Fruit fly (Drosophila melanogaster) whole organism, embryonic: ENCODE data around the gene PIG-C.

ENCODE experiments used
- Abd-B ChIP-seq: fragments of 200-800 bp; sonication (Bioruptor generic); optimal IDR thresholded peaks from 2 replicates; lab custom pipeline; 2018; ENCODE audit warnings: missing biosample characterization, mild to moderate bottlenecking, missing genetic modification characterization, moderate library complexity
- Aef1 ChIP-seq: fragments of 200-800 bp; sonication (Bioruptor generic); IDR thresholded peaks from 3 replicates; pipeline ENCODE4 v1.3.6; 2022; ENCODE audit warnings: missing biosample characterization, missing genetic modification characterization
- CG11247 ChIP-seq: fragments of 200-800 bp; sonication (Bioruptor generic); IDR thresholded peaks from 2 replicates; pipeline ENCODE4 v1.3.6; 2022; ENCODE audit warnings: missing biosample characterization, missing genetic modification characterization
- CG12744 ChIP-seq: fragments of 200-800 bp; sonication (Bioruptor generic); optimal IDR thresholded peaks from 2 replicates; lab custom pipeline; 2016; ENCODE audit warnings: missing biosample characterization, missing genetic modification characterization
- CG12769 ChIP-seq: fragments of 200-800 bp; sonication (Bioruptor generic); optimal IDR thresholded peaks from 2 replicates; lab custom pipeline; 2019; ENCODE audit warnings: missing biosample characterization, mild to moderate bottlenecking, missing genetic modification characterization, moderate library complexity
- CG13775 ChIP-seq: fragments of 200-800 bp; sonication (Bioruptor generic); optimal IDR thresholded peaks from 3 replicates; lab custom pipeline; 2017; ENCODE audit warnings: missing biosample characterization, mild to moderate bottlenecking, missing genetic modification characterization
- CG14441 ChIP-seq: fragments of 200-800 bp; sonication (Bioruptor generic); IDR thresholded peaks from 2 replicates; pipeline ENCODE4 v1.3.6; 2022; ENCODE audit warnings: missing biosample characterization, missing genetic modification characterization
- CG14710 ChIP-seq: fragments of 200-800 bp; sonication (Bioruptor generic); optimal IDR thresholded peaks from 3 replicates; lab custom pipeline; 2019; ENCODE audit warnings: missing biosample characterization, mild to moderate bottlenecking, missing genetic modification characterization, moderate library complexity
- CG15479 ChIP-seq: fragments of 200-800 bp; sonication (Bioruptor generic); optimal IDR thresholded peaks from 3 replicates; lab custom pipeline; 2019; ENCODE audit warnings: missing biosample characterization, mild to moderate bottlenecking, missing genetic modification characterization, moderate library complexity
- CG1647 ChIP-seq: fragments of 200-800 bp; sonication (Bioruptor generic); optimal IDR thresholded peaks from 3 replicates; lab custom pipeline; 2016; ENCODE audit warnings: missing biosample characterization, missing genetic modification characterization
- CG16863 ChIP-seq: fragments of 200-800 bp; sonication (Bioruptor generic); optimal IDR thresholded peaks from 3 replicates; lab custom pipeline; 2016; ENCODE audit warnings: missing biosample characterization, missing genetic modification characterization
- CG31441 ChIP-seq: fragments of 200-800 bp; sonication (Bioruptor generic); IDR thresholded peaks from 2 replicates; pipeline ENCODE4 v1.3.6; 2022; ENCODE audit warnings: missing biosample characterization, missing genetic modification characterization
- CG3163 ChIP-seq: fragments of 200-800 bp; sonication (Bioruptor generic); optimal IDR thresholded peaks from 3 replicates; lab custom pipeline; 2016; ENCODE audit warnings: missing biosample characterization, missing genetic modification characterization
- CG34376 ChIP-seq: fragments of 200-800 bp; sonication (Bioruptor generic); optimal IDR thresholded peaks from 2 replicates; lab custom pipeline; 2018; ENCODE audit warnings: missing biosample characterization, mild to moderate bottlenecking, missing genetic modification characterization
- CG3726 ChIP-seq: fragments of 200-800 bp; sonication (Bioruptor generic); IDR thresholded peaks from 3 replicates; pipeline ENCODE4, ENCODE4 v1.3.6; 2022; ENCODE audit warnings: missing biosample characterization, missing genetic modification characterization
- CG4282 ChIP-seq: fragments of 200-800 bp; sonication (Bioruptor generic); optimal IDR thresholded peaks from 2 replicates; lab custom pipeline; 2016; ENCODE audit warnings: missing biosample characterization, missing genetic modification characterization
- CG4820 ChIP-seq: fragments of 200-800 bp; sonication (Bioruptor generic); optimal IDR thresholded peaks from 3 replicates; lab custom pipeline; 2016; ENCODE audit warnings: missing biosample characterization, missing genetic modification characterization
- CG5180 ChIP-seq: fragments of 200-800 bp; sonication (Bioruptor generic); optimal IDR thresholded peaks from 3 replicates; lab custom pipeline; 2017; ENCODE audit warnings: missing biosample characterization, missing genetic modification characterization, mild to moderate bottlenecking, moderate library complexity, missing genetic modification reagents
- CG8478 ChIP-seq: fragments of >200 bp; optimal IDR thresholded peaks from 2 replicates; lab custom pipeline; 2018
- CG9932 ChIP-seq: fragments of 200-800 bp; sonication (Bioruptor generic); IDR thresholded peaks from 2 replicates; pipeline ENCODE4 v1.3.6; 2022; ENCODE audit warnings: missing biosample characterization, missing genetic modification characterization
- CoRest ChIP-seq: fragments of 200-800 bp; sonication (Bioruptor generic); optimal IDR thresholded peaks from 3 replicates; lab custom pipeline; 2018; ENCODE audit warnings: missing biosample characterization, mild to moderate bottlenecking, missing genetic modification characterization, moderate library complexity
- Dll ChIP-seq: fragments of 200-800 bp; sonication (Bioruptor generic); IDR thresholded peaks from 4 replicates; pipeline ENCODE4 v1.3.6; 2022; ENCODE audit warnings: missing biosample characterization, missing genetic modification characterization; ENCODE audit not compliant: partially characterized antibody
- E2f2 ChIP-seq: fragments of 200-800 bp; sonication (Bioruptor generic); IDR thresholded peaks from 2 replicates; pipeline ENCODE4 v1.3.6; 2022; ENCODE audit warnings: missing biosample characterization, missing genetic modification characterization
- Elba2 ChIP-seq: fragments of 200-800 bp; sonication (Bioruptor generic); optimal IDR thresholded peaks from 3 replicates; lab custom pipeline; 2016; ENCODE audit warnings: missing biosample characterization, missing genetic modification characterization
- Ets65A ChIP-seq: fragments of 200-800 bp; sonication (Bioruptor generic); peaks from one replicate; lab custom pipeline; 2016; ENCODE audit warnings: missing biosample characterization, missing genetic modification characterization
- Fer3 ChIP-seq: fragments of 200-800 bp; sonication (Bioruptor generic); optimal IDR thresholded peaks from 2 replicates; lab custom pipeline; 2018; ENCODE audit warnings: missing biosample characterization, mild to moderate bottlenecking, missing genetic modification characterization, moderate library complexity
- HLH54F ChIP-seq: fragments of 200-800 bp; sonication (Bioruptor generic); optimal IDR thresholded peaks from 3 replicates; lab custom pipeline; 2016; ENCODE audit warnings: missing biosample characterization, missing genetic modification characterization
- Hey ChIP-seq: fragments of 200-800 bp; sonication (Bioruptor generic); optimal IDR thresholded peaks from 3 replicates; lab custom pipeline; 2018; ENCODE audit warnings: missing biosample characterization, mild to moderate bottlenecking, missing genetic modification characterization
- HmgD ChIP-seq: fragments of 200-800 bp; sonication (Bioruptor generic); optimal IDR thresholded peaks from 3 replicates; lab custom pipeline; 2016; ENCODE audit warnings: missing biosample characterization, missing genetic modification characterization
- Hr3 ChIP-seq: fragments of 200-800 bp; sonication (Bioruptor generic); optimal IDR thresholded peaks from 3 replicates; lab custom pipeline; 2016; ENCODE audit warnings: missing biosample characterization, missing genetic modification characterization
- Hr78 ChIP-seq, 2 experiments: fragments of 200-800 bp in 1 of 2; fragments of >200 bp in 1 of 2; sonication (Bioruptor generic) in 1 of 2; optimal IDR thresholded peaks; 2 replicates each; lab custom pipeline; 2017 to 2019; ENCODE audit warnings: missing biosample characterization in 2 of 2, missing genetic modification characterization in 2 of 2, mild to moderate bottlenecking in 1 of 2, moderate library complexity in 1 of 2
- Nf-YC ChIP-seq: fragments of 200-800 bp; optimal IDR thresholded peaks from 3 replicates; lab custom pipeline; 2019; ENCODE audit warnings: missing biosample characterization, mild to moderate bottlenecking, missing genetic modification characterization, moderate library complexity
- YL-1 ChIP-seq: fragments of 200-800 bp; sonication (Bioruptor generic); optimal IDR thresholded peaks from 3 replicates; lab custom pipeline; 2017; ENCODE audit warnings: missing biosample characterization, mild to moderate bottlenecking, missing genetic modification characterization
- ap ChIP-seq: fragments of 200-800 bp; sonication (Bioruptor generic); IDR thresholded peaks from 2 replicates; pipeline ENCODE4 v1.3.6; 2022; ENCODE audit warnings: missing biosample characterization, missing genetic modification characterization
- bsh ChIP-seq, 2 experiments: fragments of 200-800 bp; sonication (Bioruptor generic); optimal IDR thresholded peaks; 2 replicates each; lab custom pipeline; 2017 to 2018; ENCODE audit warnings: mild to moderate bottlenecking in 2 of 2, missing biosample characterization in 2 of 2, missing genetic modification characterization in 2 of 2, moderate library complexity in 1 of 2
- ewg ChIP-seq: fragments of 200-800 bp; sonication (Bioruptor generic); optimal IDR thresholded peaks from 3 replicates; lab custom pipeline; 2017; ENCODE audit warnings: mild to moderate bottlenecking, missing biosample characterization, missing genetic modification reagents, missing genetic modification characterization
- exex ChIP-seq: fragments of 200-800 bp; sonication (Bioruptor generic); optimal IDR thresholded peaks from 4 replicates; lab custom pipeline; 2018; ENCODE audit warnings: missing biosample characterization, mild to moderate bottlenecking, missing genetic modification characterization, moderate library complexity
- grau ChIP-seq: fragments of 200-800 bp; optimal IDR thresholded peaks from 3 replicates; lab custom pipeline; 2019; ENCODE audit warnings: missing biosample characterization, mild to moderate bottlenecking, missing genetic modification characterization, moderate library complexity
- gsb-n ChIP-seq: fragments of 200-800 bp; sonication (Bioruptor generic); optimal IDR thresholded peaks from 3 replicates; lab custom pipeline; 2018; ENCODE audit warnings: missing biosample characterization, mild to moderate bottlenecking, missing genetic modification characterization
- hbn ChIP-seq: fragments of 200-800 bp; sonication (Bioruptor generic); IDR thresholded peaks from 2 replicates; pipeline ENCODE4 v1.3.6; 2022; ENCODE audit warnings: missing biosample characterization, missing genetic modification characterization; ENCODE audit not compliant: partially characterized antibody
- jumu ChIP-seq: fragments of 200-800 bp; sonication (Bioruptor generic); optimal IDR thresholded peaks from 3 replicates; lab custom pipeline; 2016; ENCODE audit warnings: missing biosample characterization, missing genetic modification characterization
- p53 ChIP-seq: fragments of 200-800 bp; sonication (Bioruptor generic); optimal IDR thresholded peaks from 2 replicates; lab custom pipeline; 2016; ENCODE audit warnings: missing biosample characterization, missing genetic modification characterization
- pan ChIP-seq, 4 experiments: fragments of >200 bp in 3 of 4; fragments of 200-800 bp in 1 of 4; sonication (Bioruptor generic) in 1 of 4; optimal IDR thresholded peaks in 3 of 4; IDR thresholded peaks in 1 of 4; 2 replicates each; pipeline versions ENCODE4 v1.3.6 to Lab custom; 2017 to 2022; ENCODE audit warnings: missing biosample characterization in 2 of 4, missing genetic modification characterization in 2 of 4, mixed read lengths in 1 of 4
- peb ChIP-seq: fragments of 200-800 bp; sonication (Bioruptor generic); IDR thresholded peaks from 2 replicates; pipeline ENCODE4 v1.3.6; 2022; ENCODE audit warnings: missing biosample characterization, missing genetic modification characterization
- rib ChIP-seq: fragments of 200-800 bp; sonication (Bioruptor generic); IDR thresholded peaks from 2 replicates; pipeline ENCODE4 v1.3.6; 2022; ENCODE audit warnings: missing biosample characterization, missing genetic modification characterization
- tll ChIP-seq, 2 experiments: fragments of 200-800 bp in 1 of 2; fragments of >200 bp in 1 of 2; sonication (Bioruptor generic) in 1 of 2; optimal IDR thresholded peaks; 2 replicates each; lab custom pipeline; 2017 to 2019; ENCODE audit warnings: missing biosample characterization in 2 of 2, missing genetic modification characterization in 2 of 2, mild to moderate bottlenecking in 1 of 2, moderate library complexity in 1 of 2
- tna ChIP-seq: fragments of 200-800 bp; sonication (Bioruptor generic); IDR thresholded peaks from 2 replicates; pipeline ENCODE4 v1.3.6; 2022; ENCODE audit warnings: missing biosample characterization, missing genetic modification characterization; ENCODE audit not compliant: partially characterized antibody
- yki ChIP-seq: fragments of >200 bp; optimal IDR thresholded peaks from 3 replicates; lab custom pipeline; 2018

The PIG-C gene

DNA sequence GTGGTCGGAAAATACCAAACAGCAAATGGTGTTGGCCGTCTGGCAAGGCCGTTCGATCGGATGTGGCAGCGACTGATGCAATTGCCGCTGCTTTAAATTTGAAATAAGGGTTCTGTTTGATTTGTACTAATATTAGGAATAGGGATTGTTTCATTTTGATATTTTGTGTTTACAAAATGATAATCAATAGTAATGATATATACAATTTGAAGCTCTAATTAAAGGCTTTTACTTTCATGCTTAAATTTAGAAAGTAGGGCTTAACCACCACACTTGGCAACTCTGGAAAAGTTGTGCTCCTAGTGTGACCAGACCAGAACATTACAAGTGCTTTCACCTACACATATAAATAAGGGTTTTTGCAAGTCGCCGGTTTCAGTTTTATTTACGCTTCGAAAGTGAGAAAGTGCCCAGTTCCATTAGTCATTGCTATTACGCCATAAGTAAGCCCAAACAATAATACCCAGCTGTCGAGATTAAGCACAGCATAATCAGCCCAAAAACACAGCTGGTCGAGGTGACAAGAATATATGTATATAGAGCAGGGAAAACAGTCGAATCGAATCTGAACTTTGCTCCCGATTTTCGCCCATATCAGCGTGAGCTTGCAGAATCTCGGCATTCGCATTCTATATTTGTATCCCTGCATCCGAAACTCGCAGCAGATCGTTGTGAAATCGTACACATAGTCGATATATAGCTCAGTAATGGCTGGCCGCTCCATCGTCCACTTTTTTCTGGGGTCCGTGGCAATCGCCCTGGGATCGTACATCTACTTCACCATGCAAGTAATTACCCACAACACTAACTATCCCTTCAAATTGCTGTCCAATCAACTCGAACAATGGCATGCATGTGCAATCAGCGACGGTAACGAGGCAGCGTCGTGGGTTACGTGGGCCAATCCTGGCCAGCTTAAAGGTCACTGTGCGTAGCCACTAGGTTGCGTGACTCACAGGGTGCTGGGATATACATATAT is 7.2 kb upstream of the PIG-C start, which contains the start of gene Gtpx (continued):
- TF ChIP-seq Aef1 (GFP tag; lab: Robert Waterston, UW) (no peak), ewg (GFP tag; lab: Kevin White, UChicago) (peak; percentile 6), Nf-YC (tag; lab: Kevin White, UChicago) (peak; percentile 53), YL-1 (GFP tag; lab: Kevin White, UChicago) (peak; percentile 75), CG12744 (peak; percentile 7), CG34376 (peak; percentile 5), yki (lab: Kevin White, UChicago) (no peak), pan (optimal IDR thresholded peaks at IDR 0.05; lab: Kevin White, UChicago) (no peak), pan (GFP tag; optimal IDR thresholded peaks at IDR 0.05 in 1 of 2, IDR thresholded peaks at IDR 0.05 in 1 of 2) (no peak), CoRest (peak; percentile 79), Abd-B (GFP tag; lab: Kevin White, UChicago) (peak; percentile 76), rib (GFP tag; lab: Robert Waterston, UW) (no peak), jumu (GFP tag; lab: Kevin White, UChicago) (peak; percentile 25), CG8478 (lab: Kevin White, UChicago) (peak; percentile 30), HLH54F (GFP tag; lab: Kevin White, UChicago) (peak; percentile 43), ap (GFP tag; lab: Robert Waterston, UW) (no peak), exex (tag; lab: Kevin White, UChicago) (no peak), Fer3 (tag; lab: Kevin White, UChicago) (peak; percentile 2), tll (GFP tag; optimal IDR thresholded peaks at IDR 0.05; lab: Kevin White, UChicago) (peak in 1 of 2 experiments; percentile 8), CG9932 (GFP tag; lab: Robert Waterston, UW) (peak; percentile 69), CG13775 (GFP tag; lab: Kevin White, UChicago) (peak; percentile 48), CG4820 (GFP tag; lab: Kevin White, UChicago) (no peak), Elba2 (peak; percentile 23), CG14710 (peak; percentile 65), HmgD (GFP tag; lab: Kevin White, UChicago) (peak; percentile 29), CG15479 (GFP tag; lab: Kevin White, UChicago) (no peak), peb (GFP tag; lab: Robert Waterston, UW) (no peak), CG31441 (GFP tag; lab: Robert Waterston, UW) (no peak; the same call in 1 of the 2 replicates), CG11247 (GFP tag; lab: Robert Waterston, UW) (no peak), tna (no peak), hbn (GFP tag; lab: Robert Waterston, UW) (no peak), Dll (peak; percentile 51; the same call in 2 of the 4 replicates), Ets65A (GFP tag; lab: Kevin White, UChicago) (peak; percentile 11), E2f2 (GFP tag; lab: Robert Waterston, UW) (peak; percentile 86), bsh (GFP tag; optimal IDR thresholded peaks at IDR 0.05; lab: Kevin White, UChicago) (peak; percentile 25 to 57), p53 (GFP tag; lab: Kevin White, UChicago) (peak; percentile 31), CG5180 (GFP tag; lab: Kevin White, UChicago) (no peak), Hr3 (GFP tag; lab: Kevin White, UChicago) (peak; percentile 41), CG4282 (GFP tag; lab: Kevin White, UChicago) (no peak), grau (tag; lab: Kevin White, UChicago) (peak; percentile 61), CG14441 (GFP tag; lab: Robert Waterston, UW) (peak; percentile 51; the same call in 1 of the 2 replicates), CG12769 (tag; lab: Kevin White, UChicago) (no peak), CG3726 (GFP tag; lab: Robert Waterston, UW) (no peak), Hey (tag; lab: Kevin White, UChicago) (no peak), CG16863 (GFP tag; lab: Kevin White, UChicago) (no peak), Hr78 (GFP tag; optimal IDR thresholded peaks at IDR 0.05; lab: Kevin White, UChicago) (peak in 1 of 2 experiments; percentile 57), CG1647 (no peak), CG3163 (peak; percentile 21), gsb-n (tag; lab: Kevin White, UChicago) (no peak)
